Worm (Caenorhabditis elegans): ENCODE results near the gene elt-3.

DNA sequence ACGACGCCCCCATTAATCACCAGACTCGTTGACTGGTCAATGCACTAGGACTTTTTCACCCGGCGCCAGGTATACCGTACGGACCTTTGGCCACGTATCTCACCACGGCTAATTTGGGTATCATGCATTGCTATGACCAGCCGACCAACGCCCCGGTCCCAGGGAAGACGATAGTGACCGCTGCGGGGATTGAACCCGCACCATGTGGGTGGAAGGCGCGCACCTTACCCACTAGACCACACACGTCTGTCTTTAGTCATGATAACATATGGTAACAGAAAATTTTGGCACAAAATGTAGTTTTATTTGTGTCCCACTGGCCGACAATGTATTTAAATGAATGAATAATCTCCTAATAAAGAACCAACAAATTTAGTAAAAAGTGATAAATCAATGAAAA is 48.5 kb upstream of the elt-3 start:
- TF ChIP-seq snpc-4 (tag; optimal IDR thresholded peaks at IDR 0.05) (no peak), snpc-1.2 (GFP tag; IDR thresholded peaks at IDR 0.05) (no peak), unc-130 (GFP tag; optimal IDR thresholded peaks at IDR 0.05) (no peak)

Data from whole organism, L4 larva.